Worm (Caenorhabditis elegans) whole organism, L4/young adult: ENCODE results near the gene T22F3.7.
"Not testable (repeated sequence)": the region's sequence is repeated elsewhere in the genome, so short reads cannot be mapped to it uniquely, and the experiment has no call there.

Experiments used
- W03F9.2 ChIP-seq: fragments of 150-350 bp; optimal IDR thresholded peaks from 2 replicates; lab custom pipeline; 2014; ENCODE audit warnings: missing biosample characterization, missing genetic modification characterization
- dao-5 ChIP-seq: sonication (generic microtip); optimal IDR thresholded peaks from 2 replicates; lab custom pipeline; 2016; ENCODE audit warnings: missing genotype, missing genetic modification characterization, moderate library complexity, missing compliant biosample characterization
- him-1 ChIP-seq: sonication (generic microtip); optimal IDR thresholded peaks from 2 replicates; lab custom pipeline; 2016; ENCODE audit warnings: missing genotype, missing genetic modification reagents, missing genetic modification characterization, missing compliant biosample characterization

T22F3.7 gene

ce11 chrV:3600570-3600969 is at the start of gene T22F3.7:
Gene T22F3.7, minus strand, starts transcription at chrV:3600670.
- TF ChIP-seq dao-5 (tag; lab: Kevin White, UChicago): no peak
- TF ChIP-seq him-1 (tag; lab: Kevin White, UChicago): no peak
- no peak for TF ChIP-seq W03F9.2

DNA sequence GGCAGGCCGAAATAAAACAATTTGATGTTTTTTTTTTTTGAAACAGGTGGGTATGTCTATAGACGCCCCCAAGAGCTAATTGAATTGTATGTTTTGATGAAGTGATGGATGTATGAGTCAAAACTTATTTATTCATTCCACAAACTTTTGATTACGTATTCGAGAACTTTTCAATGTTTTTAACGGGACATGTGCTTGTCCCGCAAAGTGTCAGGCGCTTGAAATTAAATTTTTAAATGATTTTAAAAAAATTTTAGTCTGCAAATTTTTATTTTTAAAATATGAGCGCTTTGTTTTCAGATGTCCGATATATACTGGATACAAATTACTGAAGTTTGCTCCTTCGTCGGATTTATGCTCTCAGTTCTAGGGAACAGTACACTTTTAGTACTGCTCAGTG is 49.0 kb upstream of the T22F3.7 start, which contains the start of gene str-114:
TSS of gene str-114 (plus strand) at position 301 of the 400 bp plus-strand sequence.
- no peak for TF ChIP-seq dao-5 (tag; lab: Kevin White, UChicago)

- TF ChIP-seq him-1 (tag; lab: Kevin White, UChicago): no peak
Observed at ce11 chrV:3647862-3648261, 47.4 kb upstream of the T22F3.7 start, which contains the start of gene F59B1.10. Gene F59B1.10, minus strand, starts transcription at chrV:3647962.

- TF ChIP-seq dao-5 (tag; lab: Kevin White, UChicago) (no peak), him-1 (tag; lab: Kevin White, UChicago) (no peak), W03F9.2 (no peak)
Observed at ce11 chrV:3644193-3644693, 43.8 kb upstream of the T22F3.7 start, which contains the start of gene F59B1.8. Gene F59B1.8, minus strand, starts transcription at chrV:3644243.

- no peak for TF ChIP-seq W03F9.2
- TF ChIP-seq dao-5 (tag; lab: Kevin White, UChicago): no peak
- no peak for TF ChIP-seq him-1 (tag; lab: Kevin White, UChicago)
Observed at ce11 chrV:3639873-3640272, 39.4 kb upstream of the T22F3.7 start.

DNA sequence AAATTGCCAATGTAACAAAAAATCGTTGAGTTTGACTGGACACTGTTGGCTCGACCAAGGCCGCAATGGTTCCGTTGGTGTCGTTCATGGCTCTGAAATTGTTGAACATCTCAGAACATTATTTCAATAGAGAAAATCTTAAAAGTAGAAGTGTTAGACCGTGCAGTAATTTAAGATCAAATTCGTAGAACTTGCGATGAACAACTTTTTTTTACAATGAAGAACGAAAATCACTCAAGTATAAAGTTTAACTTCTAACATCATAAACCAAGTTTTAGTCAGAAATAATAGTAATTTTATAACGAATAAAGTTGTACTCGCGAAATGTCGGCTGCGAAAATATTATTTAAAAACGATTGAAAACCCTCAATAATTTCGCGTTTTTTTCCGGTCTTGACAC is 36.6 kb upstream of the T22F3.7 start, which contains the start of gene srx-41:
TSS of gene srx-41 (minus strand) at position 101 of the 400 bp plus-strand sequence.
- TF ChIP-seq dao-5 (tag; lab: Kevin White, UChicago) (no peak), him-1 (tag; lab: Kevin White, UChicago) (no peak), W03F9.2 (no peak)

ce11 chrV:3634293-3635016 is 34.0 kb upstream of the T22F3.7 start:
- TF ChIP-seq dao-5 (tag; lab: Kevin White, UChicago): peak; percentile 10
- TF ChIP-seq him-1 (tag; lab: Kevin White, UChicago): no peak

DNA sequence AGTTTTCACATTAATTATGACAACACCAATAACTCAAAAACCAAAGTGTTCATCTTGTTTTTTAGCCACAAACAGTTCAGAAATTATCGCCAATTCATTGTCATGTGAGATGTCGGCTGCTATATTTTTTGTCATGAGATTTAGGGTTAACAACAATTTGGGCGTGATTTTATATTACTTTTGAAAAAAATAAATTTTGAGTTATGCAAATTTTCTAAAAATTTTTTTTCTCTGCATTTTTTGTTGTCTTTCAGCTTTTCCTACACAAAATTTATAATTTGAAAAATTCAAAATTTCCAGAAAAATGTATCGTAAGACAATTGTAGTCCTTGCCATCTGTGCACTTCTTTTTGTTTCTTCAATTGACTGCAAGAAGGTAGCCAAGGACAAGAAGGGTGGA is 32.6 kb upstream of the T22F3.7 start, which contains the start of gene F59B1.2:
TSS of gene F59B1.2 (plus strand) at position 301 of the 400 bp plus-strand sequence.
- TF ChIP-seq him-1 (tag; lab: Kevin White, UChicago) (no peak), dao-5 (tag; lab: Kevin White, UChicago) (no peak)

ce11 chrV:3632249-3633030 is 32.0 kb upstream of the T22F3.7 start:
- TF ChIP-seq him-1 (tag; lab: Kevin White, UChicago) (no peak), dao-5 (tag; lab: Kevin White, UChicago) (no peak), W03F9.2 (no peak)

DNA sequence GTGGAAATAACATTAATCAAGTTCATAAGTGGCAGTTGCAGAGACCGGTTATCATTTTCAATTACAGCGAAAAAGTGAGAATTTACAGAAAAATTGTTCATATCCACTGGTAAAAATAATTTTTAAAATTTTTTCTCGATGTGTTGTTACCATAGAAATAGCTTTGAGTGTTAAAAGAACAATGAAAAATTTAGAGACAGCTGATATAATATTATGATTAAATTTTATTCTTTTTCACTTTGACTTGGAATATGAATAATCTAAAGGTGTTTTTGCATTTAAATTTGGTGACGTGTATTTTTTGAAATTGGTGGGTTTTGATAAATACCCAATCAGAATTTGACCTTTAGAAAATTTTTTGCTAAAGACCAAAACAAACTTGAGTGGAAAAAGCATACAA is 31.1 kb upstream of the T22F3.7 start, which contains the start of gene F59B1.6:
TSS of gene F59B1.6 (minus strand) at position 101 of the 400 bp plus-strand sequence.
- TF ChIP-seq W03F9.2: no peak
- no peak for TF ChIP-seq him-1 (tag; lab: Kevin White, UChicago)
- no peak for TF ChIP-seq dao-5 (tag; lab: Kevin White, UChicago)

DNA sequence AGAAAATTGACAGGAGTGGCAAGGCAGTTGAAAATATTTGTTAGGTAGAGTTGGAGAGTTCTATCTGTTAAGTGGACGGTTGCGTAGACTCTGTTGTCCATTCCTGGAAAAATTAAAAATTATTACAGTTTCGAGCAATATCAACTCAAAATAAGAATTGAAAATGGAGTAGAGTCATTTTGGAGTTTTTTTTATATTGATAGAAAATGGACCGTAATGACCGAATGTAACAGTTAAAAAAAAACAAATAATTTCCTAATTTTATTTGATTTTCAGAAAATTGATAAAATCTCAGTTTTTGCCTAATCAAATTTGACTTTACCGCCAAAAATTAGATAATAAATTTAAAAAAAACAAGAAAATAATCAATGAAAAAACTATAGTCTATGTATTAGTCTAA is 26.5 kb upstream of the T22F3.7 start, which contains the start of gene F59B1.4:
TSS of gene F59B1.4 (minus strand) at position 101 of the 400 bp plus-strand sequence.
- no peak for TF ChIP-seq dao-5 (tag; lab: Kevin White, UChicago)
- no peak for TF ChIP-seq him-1 (tag; lab: Kevin White, UChicago)
- no peak for TF ChIP-seq W03F9.2

DNA sequence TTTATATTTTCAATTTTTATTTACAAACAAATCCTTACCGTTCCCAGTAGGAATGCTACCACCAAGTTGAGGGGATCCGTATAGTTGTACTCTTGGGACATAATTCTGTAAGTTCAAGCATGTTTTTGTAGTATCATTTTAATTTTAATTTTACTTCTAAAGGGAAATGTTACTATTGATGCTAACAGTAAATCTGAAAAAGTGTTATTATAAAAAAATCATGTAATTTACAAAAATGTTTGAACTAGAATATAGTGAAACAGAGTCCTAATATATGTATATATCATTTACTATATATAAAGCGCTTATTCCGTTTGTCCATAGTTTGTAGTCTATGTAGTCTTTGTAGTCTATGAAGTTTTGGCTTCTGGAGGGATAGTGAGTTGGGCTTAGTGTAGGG is 20.1 kb upstream of the T22F3.7 start, which contains the start of gene srx-93:
TSS of gene srx-93 (minus strand) at position 101 of the 400 bp plus-strand sequence.
- not testable (repeated sequence) for TF ChIP-seq dao-5 (tag; lab: Kevin White, UChicago); him-1 (tag; lab: Kevin White, UChicago); W03F9.2

DNA sequence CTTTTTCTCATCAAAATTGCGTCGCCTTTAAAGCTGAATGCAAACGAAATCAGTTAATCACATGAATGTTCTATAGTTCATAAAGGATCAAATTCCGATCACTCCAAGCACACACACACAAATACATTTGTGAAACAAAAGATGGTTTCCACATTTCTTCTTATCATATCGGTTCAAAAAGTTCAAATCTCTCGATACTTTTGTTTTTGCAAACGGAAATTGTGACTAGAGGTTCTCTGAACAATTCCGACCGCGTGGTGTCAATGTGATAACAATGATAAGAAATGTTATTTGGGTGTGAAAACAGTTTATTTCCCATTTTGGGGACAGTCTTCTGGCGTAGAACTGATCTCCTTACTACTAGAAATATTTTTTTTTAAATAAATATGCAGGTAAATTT is 16.4 kb upstream of the T22F3.7 start:
- TF ChIP-seq him-1 (tag; lab: Kevin White, UChicago): no peak
- TF ChIP-seq W03F9.2: no peak
- TF ChIP-seq dao-5 (tag; lab: Kevin White, UChicago): no peak
